Worm (Caenorhabditis elegans): ENCODE results near the gene R10E8.5.

DNA sequence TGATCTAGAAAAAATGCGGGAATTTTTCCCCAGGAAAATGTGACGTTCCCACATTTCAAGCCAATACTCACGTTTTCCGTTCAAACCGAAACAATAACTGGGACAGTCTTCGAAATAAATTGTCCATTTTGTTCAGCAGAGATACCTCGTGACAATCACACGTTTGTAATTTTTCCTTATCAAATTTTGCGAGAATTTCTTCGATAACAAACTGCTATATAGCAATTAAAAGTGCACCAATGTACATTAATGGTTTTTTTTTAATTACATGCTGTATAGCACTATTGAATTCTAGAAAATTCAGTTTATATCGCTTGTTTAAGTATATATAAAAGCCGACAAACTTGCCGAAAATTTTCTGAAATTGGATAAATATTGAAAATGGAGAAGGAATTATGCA is 11.7 kb downstream of the R10E8.5 start, which contains the start of gene R10E8.6:
- no peak for TF ChIP-seq nhr-11 (tag; optimal IDR thresholded peaks at IDR 0.05)
- no peak for TF ChIP-seq dve-1 (tag; optimal IDR thresholded peaks at IDR 0.05)
- no peak for TF ChIP-seq fkh-10 (GFP tag; optimal IDR thresholded peaks at IDR 0.05)
- no peak for TF ChIP-seq pha-2 (tag; optimal IDR thresholded peaks at IDR 0.05)
- no peak for TF ChIP-seq K02D7.2 (tag; optimal IDR thresholded peaks at IDR 0.05)

Data from whole organism, late embryonic.